Worm (Caenorhabditis elegans): ENCODE measurements around the gene tasp-1.

Gene tasp-1

DNA sequence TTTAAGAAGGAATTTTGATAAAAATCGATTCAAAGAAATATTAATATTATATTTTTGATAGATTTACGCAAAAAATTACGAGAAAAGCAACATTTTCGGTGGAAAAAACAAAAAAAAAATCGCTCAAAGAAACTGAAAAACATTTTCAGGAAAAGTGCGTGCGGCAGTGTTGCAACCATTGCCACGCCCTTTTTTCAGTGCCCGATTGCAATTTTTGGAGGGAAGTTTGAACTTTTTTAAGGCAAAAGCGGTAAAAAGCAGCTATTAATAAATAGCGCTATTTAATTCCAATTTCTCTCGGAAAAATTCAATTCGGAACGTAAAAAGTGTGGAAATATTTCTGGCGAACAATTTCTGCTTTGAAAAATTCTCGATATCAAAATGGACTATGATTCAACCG lies 38.1 kb upstream of the tasp-1 start:
- TF ChIP-seq mes-2 (tag; optimal IDR thresholded peaks at IDR 0.05; ENCODE audit: poor library complexity, severe bottlenecking) = peak; percentile 48
- TF ChIP-seq daf-12 (tag; optimal IDR thresholded peaks at IDR 0.05) = no peak
- no peak for TF ChIP-seq spr-1 (tag; optimal IDR thresholded peaks at IDR 0.05)
- no peak for TF ChIP-seq ztf-11 (tag; optimal IDR thresholded peaks at IDR 0.05)
- TF ChIP-seq lin-1 (GFP tag; IDR thresholded peaks at IDR 0.05) = no peak
- no peak for TF ChIP-seq cey-2 (tag; optimal IDR thresholded peaks at IDR 0.05; ENCODE audit: borderline replicate concordance, insufficient read depth)
- TF ChIP-seq Y105C5A.15 (GFP tag; IDR thresholded peaks at IDR 0.05) = no peak

DNA sequence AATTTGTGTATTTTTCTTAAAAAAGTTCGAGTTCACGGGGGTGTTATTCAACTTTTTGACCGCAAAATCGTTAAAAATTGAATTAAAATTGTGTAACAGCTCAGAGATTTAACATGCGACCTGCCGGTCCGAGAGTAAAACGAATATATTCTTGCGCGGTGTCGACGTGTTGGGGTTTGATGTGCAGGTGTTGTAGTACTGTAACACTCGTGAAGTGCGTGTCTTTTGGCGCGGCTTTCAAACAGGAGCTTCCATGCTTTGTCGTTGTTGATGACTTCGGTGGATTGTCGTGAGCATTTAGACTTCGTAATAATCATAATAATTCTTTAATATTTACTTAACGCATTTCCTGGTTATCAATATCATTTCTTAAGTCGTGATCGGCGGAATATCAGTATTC lies 28.6 kb upstream of the tasp-1 start, which contains the start of gene tat-3:
TSS of gene tat-3 (minus strand) at position 196 of the 400 bp plus-strand sequence.
- TF ChIP-seq skn-1 (tag; optimal IDR thresholded peaks at IDR 0.05) (no peak), tra-1 (GFP tag; IDR thresholded peaks at IDR 0.05) (no peak), nhr-111 (GFP tag; optimal IDR thresholded peaks at IDR 0.05) (no peak), lin-15B (tag; optimal IDR thresholded peaks at IDR 0.05) (no peak), spr-1 (tag; optimal IDR thresholded peaks at IDR 0.05) (no peak)

DNA sequence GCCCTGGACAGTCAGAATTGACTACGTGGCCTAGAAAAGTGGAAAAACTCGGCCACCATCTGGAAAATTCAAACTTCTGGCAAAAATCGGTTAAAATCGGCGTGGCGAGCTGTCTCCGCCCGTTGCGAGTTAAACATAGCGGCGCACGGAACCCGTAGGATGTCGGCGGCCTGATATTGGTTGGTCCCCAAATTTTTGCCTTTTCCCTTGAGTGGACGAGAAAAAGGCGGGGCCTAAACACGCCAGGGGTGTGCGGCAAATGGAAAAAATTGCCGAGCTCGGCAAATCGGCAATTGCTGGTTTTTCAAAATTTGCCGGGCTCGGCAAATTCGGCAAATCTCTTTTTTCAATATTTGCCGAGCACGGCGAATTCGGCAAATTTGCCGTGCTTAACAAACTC lies 25.8 kb upstream of the tasp-1 start:
- TF ChIP-seq T20F7.1 (GFP tag; optimal IDR thresholded peaks at IDR 0.05) (no peak), dve-1 (tag; optimal IDR thresholded peaks at IDR 0.05; ENCODE audit: insufficient read depth) (no peak), hlh-30 (tag; optimal IDR thresholded peaks at IDR 0.05; ENCODE audit: insufficient read depth) (no peak), spr-1 (tag; optimal IDR thresholded peaks at IDR 0.05) (no peak), D1046.2 (GFP tag; IDR thresholded peaks at IDR 0.05) (peak; percentile 37; the same call in 1 of the 2 replicates), snpc-4 (tag; optimal IDR thresholded peaks at IDR 0.05) (no peak), ceh-32 (tag; optimal IDR thresholded peaks at IDR 0.05; ENCODE audit: poor library complexity) (no peak), skn-1 (tag; optimal IDR thresholded peaks at IDR 0.05) (no peak), dmd-9 (GFP tag; IDR thresholded peaks at IDR 0.05) (no peak), pqm-1 (tag; optimal IDR thresholded peaks at IDR 0.05) (no peak), ztf-11 (tag; optimal IDR thresholded peaks at IDR 0.05) (no peak), F26F4.8 (GFP tag; conservative IDR thresholded peaks at IDR 0.05) (0 out of 2 replicates have a peak, but pooled peaks have one; percentile 17), lin-38 (GFP tag; IDR thresholded peaks at IDR 0.05) (peak; percentile 48), mdt-29 (GFP tag; IDR thresholded peaks at IDR 0.05) (peak; percentile 59; the same call in 1 of the 2 replicates), nhr-28 (tag; optimal IDR thresholded peaks at IDR 0.05) (no peak), daf-16 (GFP tag; optimal IDR thresholded peaks at IDR 0.05) (no peak), daf-16 (tag; optimal IDR thresholded peaks at IDR 0.05) (no peak), nhr-11 (tag; optimal IDR thresholded peaks at IDR 0.05) (no peak), pha-4 (GFP tag; IDR thresholded peaks at IDR 0.05) (no peak), pha-4 (tag; optimal IDR thresholded peaks at IDR 0.05) (no peak), aha-1 (tag) (no peak), hmg-1.1 (GFP tag; IDR thresholded peaks at IDR 0.05) (no peak), nhr-41 (GFP tag; IDR thresholded peaks at IDR 0.05) (no peak), mep-1 (tag; optimal IDR thresholded peaks at IDR 0.05) (no peak), nhr-6 (tag; optimal IDR thresholded peaks at IDR 0.05) (no peak), lir-3 (tag; optimal IDR thresholded peaks at IDR 0.05) (no peak), ceh-62 (tag; optimal IDR thresholded peaks at IDR 0.05) (no peak), nhr-48 (tag; optimal IDR thresholded peaks at IDR 0.05) (no peak), ceh-44 (GFP tag; IDR thresholded peaks at IDR 0.05) (0 out of 2 replicates have a peak, but pooled peaks have one; percentile 18), mxl-2 (GFP tag; conservative IDR thresholded peaks at IDR 0.05) (no peak), php-3 (GFP tag; IDR thresholded peaks at IDR 0.05) (0 out of 2 replicates have a peak, but pooled peaks have one; percentile 34), madf-9 (GFP tag; conservative IDR thresholded peaks at IDR 0.05) (0 out of 2 replicates have a peak, but pooled peaks have one; percentile 29), arid-1 (GFP tag; conservative IDR thresholded peaks at IDR 0.05) (no peak), vab-7 (GFP tag; IDR thresholded peaks at IDR 0.05) (peak; percentile 40; the same call in 1 of the 2 replicates), lim-7 (GFP tag; IDR thresholded peaks at IDR 0.05) (no peak), unc-39 (tag; optimal IDR thresholded peaks at IDR 0.05) (no peak), hlh-11 (tag; optimal IDR thresholded peaks at IDR 0.05) (no peak), nhr-102 (tag; optimal IDR thresholded peaks at IDR 0.05) (no peak), nhr-77 (tag; optimal IDR thresholded peaks at IDR 0.05) (no peak), zag-1 (tag; optimal IDR thresholded peaks at IDR 0.05) (no peak)
